Worm (Caenorhabditis elegans): Measurements from ENCODE around the gene nspc-17.

The nspc-17 gene

DNA sequence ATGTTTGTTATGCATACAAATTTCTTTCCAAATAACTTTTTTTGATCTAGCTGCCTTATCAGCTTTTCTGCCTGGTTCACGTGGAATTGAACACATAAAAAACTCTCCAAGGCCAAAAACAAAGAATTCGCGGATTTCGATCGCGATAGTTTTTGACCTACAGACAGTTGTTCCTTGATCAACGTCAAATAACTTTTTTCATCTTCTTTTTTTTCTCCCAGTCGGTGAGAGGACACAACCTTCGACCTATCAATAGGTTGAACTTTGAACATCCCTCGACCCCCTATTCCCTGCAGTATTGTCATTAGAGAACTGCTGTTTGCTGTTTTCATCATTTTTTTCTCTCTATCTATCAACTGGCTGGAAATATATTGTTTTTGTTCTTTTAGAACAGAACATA lies 38.8 kb upstream of the nspc-17 start:
- TF ChIP-seq nhr-237 (tag; optimal IDR thresholded peaks at IDR 0.05) = no peak
- TF ChIP-seq blmp-1 (tag; optimal IDR thresholded peaks at IDR 0.05) = no peak
- TF ChIP-seq unc-62 (GFP tag; optimal IDR thresholded peaks at IDR 0.05) = no peak
- TF ChIP-seq ceh-39 (tag; optimal IDR thresholded peaks at IDR 0.05) = no peak
- TF ChIP-seq unc-39 (tag; optimal IDR thresholded peaks at IDR 0.05) = no peak
- no peak for TF ChIP-seq ceh-83 (GFP tag; optimal IDR thresholded peaks at IDR 0.05)
- TF ChIP-seq ztf-11 (tag; optimal IDR thresholded peaks at IDR 0.05) = no peak
- TF ChIP-seq hlh-1 (tag; optimal IDR thresholded peaks at IDR 0.05) = no peak
- TF ChIP-seq mab-5 (tag; optimal IDR thresholded peaks at IDR 0.05) = no peak
- TF ChIP-seq nhr-12 (tag; optimal IDR thresholded peaks at IDR 0.05) = no peak
- TF ChIP-seq ceh-43 (GFP tag; optimal IDR thresholded peaks at IDR 0.05) = no peak
- no peak for TF ChIP-seq flh-1 (GFP tag; optimal IDR thresholded peaks at IDR 0.05)
- no peak for TF ChIP-seq lin-13 (tag; optimal IDR thresholded peaks at IDR 0.05)
- no peak for TF ChIP-seq lin-32 (GFP tag; optimal IDR thresholded peaks at IDR 0.05)
- no peak for TF ChIP-seq nhr-28 (tag; optimal IDR thresholded peaks at IDR 0.05)
- TF ChIP-seq snpc-4 (tag; optimal IDR thresholded peaks at IDR 0.05) = no peak
- no peak for TF ChIP-seq zip-8 (tag; optimal IDR thresholded peaks at IDR 0.05)

DNA sequence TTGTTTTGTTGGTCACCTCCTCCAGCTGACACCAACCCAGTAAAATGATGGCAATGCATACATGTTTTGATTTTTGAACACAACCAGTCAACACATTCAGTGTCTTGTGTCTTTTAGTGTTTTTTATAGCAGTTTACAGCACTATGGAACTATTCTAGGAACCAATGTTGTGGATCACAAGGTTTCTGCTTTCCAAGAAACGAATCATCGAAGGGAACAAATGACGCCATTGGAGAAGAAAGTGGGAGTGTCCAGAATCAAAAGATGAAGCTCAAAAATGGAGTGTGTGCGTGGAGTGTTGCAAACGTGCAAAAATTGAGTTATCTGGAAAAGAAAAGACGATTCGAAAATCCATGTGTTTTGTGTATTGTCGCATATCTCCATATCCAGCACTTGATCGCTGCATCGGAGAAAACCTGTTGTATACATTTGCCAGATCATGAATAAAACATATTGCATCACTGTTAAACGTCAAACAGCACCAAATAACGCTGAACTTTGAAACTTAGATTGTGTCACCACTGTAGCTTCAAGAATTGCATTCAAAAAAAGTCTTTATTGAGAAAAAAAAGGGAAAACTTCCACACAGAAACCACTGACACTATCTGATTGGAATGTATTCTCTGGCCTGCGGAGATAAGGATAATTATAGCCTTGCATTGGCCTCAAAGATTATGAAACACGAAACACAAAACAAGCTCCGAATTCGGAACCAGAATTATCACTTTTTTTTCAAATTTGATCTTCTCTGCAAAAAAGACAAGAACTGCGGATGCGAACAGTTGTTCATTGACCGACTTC lies 37.5 kb upstream of the nspc-17 start:
- TF ChIP-seq hlh-1 (tag; optimal IDR thresholded peaks at IDR 0.05) (peak; percentile 48), elt-1 (tag; optimal IDR thresholded peaks at IDR 0.05; ENCODE audit: borderline replicate concordance, insufficient read depth) (peak; percentile 87), unc-62 (GFP tag; optimal IDR thresholded peaks at IDR 0.05) (peak; percentile 53), sem-2 (GFP tag; optimal IDR thresholded peaks at IDR 0.05) (no peak), unc-120 (tag; optimal IDR thresholded peaks at IDR 0.05; ENCODE audit: poor library complexity, severe bottlenecking) (no peak)

ce11 chrX:14561416-14561973 lies 36.5 kb upstream of the nspc-17 start:
- TF ChIP-seq lsy-2 (tag; optimal IDR thresholded peaks at IDR 0.05) (peak; percentile 1), flh-1 (GFP tag; optimal IDR thresholded peaks at IDR 0.05) (no peak), zip-8 (tag; optimal IDR thresholded peaks at IDR 0.05) (no peak), nhr-12 (tag; optimal IDR thresholded peaks at IDR 0.05) (no peak), nhr-237 (tag; optimal IDR thresholded peaks at IDR 0.05) (peak; percentile 5), M03D4.4 (tag; optimal IDR thresholded peaks at IDR 0.05) (peak; percentile 38), unc-120 (tag; optimal IDR thresholded peaks at IDR 0.05; ENCODE audit: poor library complexity, severe bottlenecking) (peak; percentile 59), drap-1 (GFP tag; optimal IDR thresholded peaks at IDR 0.05) (peak; percentile 9), ham-2 (GFP tag; optimal IDR thresholded peaks at IDR 0.05) (no peak), mep-1 (tag; optimal IDR thresholded peaks at IDR 0.05) (no peak), ces-1 (GFP tag; optimal IDR thresholded peaks at IDR 0.05) (peak; percentile 64), elt-3 (tag; optimal IDR thresholded peaks at IDR 0.05) (no peak), hlh-1 (tag; optimal IDR thresholded peaks at IDR 0.05) (peak; percentile 80), unc-62 (GFP tag; optimal IDR thresholded peaks at IDR 0.05) (peak; percentile 11)

ce11 chrX:14560297-14560680 lies 35.3 kb upstream of the nspc-17 start:
- TF ChIP-seq unc-62 (GFP tag; optimal IDR thresholded peaks at IDR 0.05) (peak; percentile 93), unc-39 (tag; optimal IDR thresholded peaks at IDR 0.05) (no peak), lsy-2 (tag; optimal IDR thresholded peaks at IDR 0.05) (no peak), ceh-43 (GFP tag; optimal IDR thresholded peaks at IDR 0.05) (no peak), nhr-2 (tag; optimal IDR thresholded peaks at IDR 0.05) (no peak), elt-3 (tag; optimal IDR thresholded peaks at IDR 0.05) (peak; percentile 93), nhr-28 (tag; optimal IDR thresholded peaks at IDR 0.05) (peak; percentile 23), pha-4 (tag; optimal IDR thresholded peaks at IDR 0.05) (peak; percentile 88), snpc-4 (tag; optimal IDR thresholded peaks at IDR 0.05) (no peak), nhr-237 (tag; optimal IDR thresholded peaks at IDR 0.05) (peak; percentile 95), ztf-11 (tag; optimal IDR thresholded peaks at IDR 0.05) (no peak), mep-1 (tag; optimal IDR thresholded peaks at IDR 0.05) (peak; percentile 45), elt-1 (tag; optimal IDR thresholded peaks at IDR 0.05; ENCODE audit: borderline replicate concordance, insufficient read depth) (peak; percentile 56), M03D4.4 (tag; optimal IDR thresholded peaks at IDR 0.05) (no peak), cnd-1 (tag; optimal IDR thresholded peaks at IDR 0.05) (no peak), ces-1 (GFP tag; optimal IDR thresholded peaks at IDR 0.05) (peak; percentile 54), lin-13 (tag; optimal IDR thresholded peaks at IDR 0.05) (no peak), nhr-12 (tag; optimal IDR thresholded peaks at IDR 0.05) (no peak), hlh-1 (tag; optimal IDR thresholded peaks at IDR 0.05) (peak; percentile 62), blmp-1 (tag; optimal IDR thresholded peaks at IDR 0.05) (peak; percentile 74), bed-3 (GFP tag; optimal IDR thresholded peaks at IDR 0.05) (no peak), unc-120 (tag; optimal IDR thresholded peaks at IDR 0.05; ENCODE audit: poor library complexity, severe bottlenecking) (peak; percentile 85), drap-1 (GFP tag; optimal IDR thresholded peaks at IDR 0.05) (peak; percentile 29), ham-2 (GFP tag; optimal IDR thresholded peaks at IDR 0.05) (peak; percentile 94), sptf-1 (tag; optimal IDR thresholded peaks at IDR 0.05) (peak; percentile 30)

Data from whole organism, mixed stage, embryonic.